Fruit fly (Drosophila melanogaster) whole organism, embryonic: ENCODE data around the gene Nse4.
A peak's percentile ranks its signal among the peaks of the same experiment; 100 is the strongest.

Source experiments
- CG11456 ChIP-seq: fragments of 200-800 bp; sonication (Bioruptor generic); IDR thresholded peaks from 3 replicates; pipeline ENCODE4 v1.3.6; 2022; ENCODE audit warnings: missing biosample characterization, missing genetic modification characterization
- CG12104 ChIP-seq: fragments of 200-800 bp; sonication (Bioruptor generic); optimal IDR thresholded peaks from 3 replicates; lab custom pipeline; 2016; ENCODE audit warnings: missing biosample characterization, missing genetic modification characterization
- CG12391 ChIP-seq: fragments of 200-800 bp; sonication (Bioruptor generic); optimal IDR thresholded peaks from 3 replicates; lab custom pipeline; 2018; ENCODE audit warnings: missing biosample characterization, mild to moderate bottlenecking, missing genetic modification characterization, moderate library complexity
- CG12659 ChIP-seq: fragments of 200-800 bp; sonication (Bioruptor generic); optimal IDR thresholded peaks from 3 replicates; lab custom pipeline; 2017; ENCODE audit warnings: mild to moderate bottlenecking, missing biosample characterization, missing genetic modification reagents, missing genetic modification characterization
- CG15073 ChIP-seq: fragments of 200-800 bp; sonication (Bioruptor generic); optimal IDR thresholded peaks from 2 replicates; lab custom pipeline; 2016; ENCODE audit warnings: missing biosample characterization, missing genetic modification characterization
- CG1529 ChIP-seq: fragments of 200-800 bp; sonication (Bioruptor generic); optimal IDR thresholded peaks from 3 replicates; lab custom pipeline; 2018; ENCODE audit warnings: missing biosample characterization, missing genetic modification characterization
- CG15601 ChIP-seq: fragments of 200-800 bp; sonication (Bioruptor generic); optimal IDR thresholded peaks from 3 replicates; lab custom pipeline; 2019; ENCODE audit warnings: missing biosample characterization, mild to moderate bottlenecking, missing genetic modification characterization, moderate library complexity
- CG16779 ChIP-seq: fragments of 200-800 bp; sonication (Bioruptor generic); IDR thresholded peaks from 2 replicates; pipeline ENCODE4 v1.3.6; 2022; ENCODE audit warnings: missing biosample characterization, missing genetic modification characterization
- CG2875 ChIP-seq: fragments of 200-800 bp; sonication (Bioruptor generic); optimal IDR thresholded peaks from 2 replicates; lab custom pipeline; 2017; ENCODE audit warnings: missing biosample characterization, mild to moderate bottlenecking, missing genetic modification characterization, missing genetic modification reagents
- CG32532 ChIP-seq: fragments of 200-800 bp; sonication (Bioruptor generic); IDR thresholded peaks from 2 replicates; pipeline ENCODE4 v1.3.6; 2022; ENCODE audit warnings: missing biosample characterization, missing genetic modification characterization
- CG33557 ChIP-seq: fragments of 200-800 bp; sonication (Bioruptor generic); optimal IDR thresholded peaks from 2 replicates; lab custom pipeline; 2019; ENCODE audit warnings: missing biosample characterization, mild to moderate bottlenecking, missing genetic modification characterization, moderate library complexity
- CG42726 ChIP-seq: fragments of 200-800 bp; sonication (Bioruptor generic); IDR thresholded peaks from 2 replicates; pipeline ENCODE4 v1.3.6; 2022; ENCODE audit warnings: missing biosample characterization, missing genetic modification characterization; ENCODE audit not compliant: partially characterized antibody
- CG4730 ChIP-seq: fragments of 200-800 bp; sonication (Bioruptor generic); IDR thresholded peaks from 2 replicates; pipeline ENCODE4 v1.3.6; 2022; ENCODE audit warnings: missing biosample characterization, missing genetic modification characterization
- CG4820 ChIP-seq: fragments of 200-800 bp; sonication (Bioruptor generic); optimal IDR thresholded peaks from 3 replicates; lab custom pipeline; 2016; ENCODE audit warnings: missing biosample characterization, missing genetic modification characterization
- CG6654 ChIP-seq: fragments of 200-800 bp; sonication (Bioruptor generic); optimal IDR thresholded peaks from 2 replicates; lab custom pipeline; 2017; ENCODE audit warnings: missing biosample characterization, mild to moderate bottlenecking, missing genetic modification characterization
- CG7745 ChIP-seq: fragments of 200-800 bp; sonication (Bioruptor generic); optimal IDR thresholded peaks from 2 replicates; lab custom pipeline; 2018; ENCODE audit warnings: missing biosample characterization, mild to moderate bottlenecking, missing genetic modification characterization, moderate library complexity
- CG8359 ChIP-seq: fragments of 200-800 bp; sonication (Bioruptor generic); optimal IDR thresholded peaks from 2 replicates; lab custom pipeline; 2017; ENCODE audit warnings: missing biosample characterization, mild to moderate bottlenecking, missing genetic modification characterization, borderline replicate concordance
- CG8478 ChIP-seq: fragments of >200 bp; optimal IDR thresholded peaks from 2 replicates; lab custom pipeline; 2018
- D19B ChIP-seq: fragments of 200-800 bp; sonication (Bioruptor generic); optimal IDR thresholded peaks from 2 replicates; lab custom pipeline; 2017; ENCODE audit warnings: missing biosample characterization, mild to moderate bottlenecking, missing genetic modification characterization
- Doc2 ChIP-seq: fragments of 200-800 bp; sonication (Bioruptor generic); IDR thresholded peaks from 2 replicates; pipeline ENCODE4 v1.3.6; 2022; ENCODE audit warnings: missing biosample characterization, missing genetic modification characterization
- Doc3 ChIP-seq: fragments of 200-800 bp; sonication (Bioruptor generic); IDR thresholded peaks from 3 replicates; pipeline ENCODE4 v1.3.6; 2022; ENCODE audit warnings: missing biosample characterization, missing genetic modification characterization; ENCODE audit not compliant: partially characterized antibody
- Drgx ChIP-seq: fragments of 200-800 bp; sonication (Bioruptor generic); IDR thresholded peaks from 2 replicates; pipeline ENCODE4 v1.3.6; 2022; ENCODE audit warnings: missing biosample characterization, missing genetic modification characterization
- Ets97D ChIP-seq: fragments of 200-800 bp; sonication (Bioruptor generic); optimal IDR thresholded peaks from 3 replicates; lab custom pipeline; 2016; ENCODE audit warnings: missing biosample characterization, missing genetic modification characterization
- HmgZ ChIP-seq: fragments of 200-800 bp; sonication (Bioruptor generic); optimal IDR thresholded peaks from 2 replicates; lab custom pipeline; 2018; ENCODE audit warnings: missing biosample characterization, mild to moderate bottlenecking, missing genetic modification characterization
- Hr78 ChIP-seq, 2 experiments: fragments of 200-800 bp in 1 of 2; fragments of >200 bp in 1 of 2; sonication (Bioruptor generic) in 1 of 2; optimal IDR thresholded peaks; 2 replicates each; lab custom pipeline; 2017 to 2019; ENCODE audit warnings: missing biosample characterization in 2 of 2, missing genetic modification characterization in 2 of 2, mild to moderate bottlenecking in 1 of 2, moderate library complexity in 1 of 2
- Med ChIP-seq: fragments of 200-800 bp; sonication (Bioruptor generic); peaks from one replicate; lab custom pipeline; 2016; ENCODE audit warnings: missing biosample characterization, missing genetic modification characterization, mild to moderate bottlenecking, inconsistent platforms, moderate library complexity
- Nf-YA ChIP-seq: fragments of 200-800 bp; sonication (Bioruptor generic); IDR thresholded peaks from 2 replicates; pipeline ENCODE4 v1.3.6; 2022; ENCODE audit warnings: missing biosample characterization, missing genetic modification characterization
- YL-1 ChIP-seq: fragments of 200-800 bp; sonication (Bioruptor generic); optimal IDR thresholded peaks from 3 replicates; lab custom pipeline; 2017; ENCODE audit warnings: missing biosample characterization, mild to moderate bottlenecking, missing genetic modification characterization
- ab ChIP-seq: fragments of 200-800 bp; sonication (Bioruptor generic); optimal IDR thresholded peaks from 2 replicates; lab custom pipeline; 2016; ENCODE audit warnings: missing biosample characterization, missing genetic modification characterization
- amos ChIP-seq: fragments of 200-800 bp; sonication (Bioruptor generic); IDR thresholded peaks from 2 replicates; pipeline ENCODE4 v1.3.6; 2022; ENCODE audit warnings: missing biosample characterization, missing genetic modification characterization; ENCODE audit not compliant: partially characterized antibody
- bigmax ChIP-seq: fragments of 200-800 bp; sonication (Bioruptor generic); optimal IDR thresholded peaks from 2 replicates; lab custom pipeline; 2018; ENCODE audit warnings: missing biosample characterization, mild to moderate bottlenecking, missing genetic modification characterization
- cas ChIP-seq: fragments of 200-800 bp; sonication (Bioruptor generic); IDR thresholded peaks from 2 replicates; pipeline ENCODE4 v1.3.6; 2022; ENCODE audit warnings: missing biosample characterization, missing genetic modification characterization
- crol ChIP-seq: fragments of 200-800 bp; sonication (Bioruptor generic); IDR thresholded peaks from 2 replicates; pipeline ENCODE4 v1.3.6; 2022; ENCODE audit warnings: missing biosample characterization, missing genetic modification characterization
- crp ChIP-seq, 2 experiments: fragments of 200-800 bp; sonication (Bioruptor generic); optimal IDR thresholded peaks; 2 replicates in 1 of 2; 3 replicates in 1 of 2; lab custom pipeline; 2017; ENCODE audit warnings: missing biosample characterization in 2 of 2, missing genetic modification characterization in 2 of 2, mild to moderate bottlenecking in 1 of 2, moderate library complexity in 1 of 2
- dpn ChIP-seq, 2 experiments: fragments of 200-800 bp; sonication (Bioruptor generic); optimal IDR thresholded peaks; 3 replicates each; lab custom pipeline; 2016; ENCODE audit warnings: missing biosample characterization in 2 of 2, missing genetic modification characterization in 2 of 2
- ewg ChIP-seq: fragments of 200-800 bp; sonication (Bioruptor generic); optimal IDR thresholded peaks from 3 replicates; lab custom pipeline; 2017; ENCODE audit warnings: mild to moderate bottlenecking, missing biosample characterization, missing genetic modification reagents, missing genetic modification characterization
- fd3F ChIP-seq: fragments of 200-800 bp; sonication (Bioruptor generic); optimal IDR thresholded peaks from 2 replicates; lab custom pipeline; 2018; ENCODE audit warnings: missing biosample characterization, mild to moderate bottlenecking, missing genetic modification characterization, moderate library complexity
- ham ChIP-seq: fragments of 200-800 bp; sonication (Bioruptor generic); IDR thresholded peaks from 2 replicates; pipeline ENCODE4 v1.3.6; 2022; ENCODE audit warnings: missing biosample characterization, missing genetic modification characterization
- hth ChIP-seq: fragments of >200 bp; optimal IDR thresholded peaks from 2 replicates; lab custom pipeline; 2017; ENCODE audit warnings: inconsistent platforms
- ind ChIP-seq: fragments of 200-800 bp; sonication (Bioruptor generic); optimal IDR thresholded peaks from 3 replicates; lab custom pipeline; 2016; ENCODE audit warnings: missing biosample characterization, missing genetic modification characterization
- insv ChIP-seq, 2 experiments: fragments of 200-800 bp; sonication (Bioruptor generic); optimal IDR thresholded peaks; 3 replicates each; lab custom pipeline; 2016 to 2018; ENCODE audit warnings: missing biosample characterization in 2 of 2, missing genetic modification characterization in 2 of 2
- lbe ChIP-seq: fragments of 200-800 bp; sonication (Bioruptor generic); optimal IDR thresholded peaks from 2 replicates; lab custom pipeline; 2016; ENCODE audit warnings: missing biosample characterization, mild to moderate bottlenecking, missing genetic modification characterization
- maf-S ChIP-seq: fragments of 200-800 bp; sonication (Bioruptor generic); optimal IDR thresholded peaks from 2 replicates; lab custom pipeline; 2016; ENCODE audit warnings: missing biosample characterization, missing genetic modification characterization
- mld ChIP-seq: fragments of 200-800 bp; sonication (Bioruptor generic); IDR thresholded peaks from 3 replicates; pipeline ENCODE4 v1.3.6; 2022; ENCODE audit warnings: missing biosample characterization, missing genetic modification characterization; ENCODE audit not compliant: partially characterized antibody
- phol ChIP-seq: fragments of 200-800 bp; sonication (Bioruptor generic); optimal IDR thresholded peaks from 3 replicates; lab custom pipeline; 2018; ENCODE audit warnings: missing biosample characterization, mild to moderate bottlenecking, missing genetic modification characterization, moderate library complexity
- scrt ChIP-seq: fragments of 200-800 bp; sonication (Bioruptor generic); optimal IDR thresholded peaks from 2 replicates; lab custom pipeline; 2018; ENCODE audit warnings: missing biosample characterization, mild to moderate bottlenecking, missing genetic modification characterization, moderate library complexity
- so ChIP-seq: fragments of 200-800 bp; sonication (Bioruptor generic); IDR thresholded peaks from 3 replicates; pipeline ENCODE4 v1.3.6; 2022; ENCODE audit warnings: missing biosample characterization, missing genetic modification characterization
- twi ChIP-seq: fragments of 200-800 bp; optimal IDR thresholded peaks from 2 replicates; lab custom pipeline; 2019; ENCODE audit warnings: missing biosample characterization, mild to moderate bottlenecking, missing genetic modification characterization, moderate library complexity

The Nse4 gene

DNA sequence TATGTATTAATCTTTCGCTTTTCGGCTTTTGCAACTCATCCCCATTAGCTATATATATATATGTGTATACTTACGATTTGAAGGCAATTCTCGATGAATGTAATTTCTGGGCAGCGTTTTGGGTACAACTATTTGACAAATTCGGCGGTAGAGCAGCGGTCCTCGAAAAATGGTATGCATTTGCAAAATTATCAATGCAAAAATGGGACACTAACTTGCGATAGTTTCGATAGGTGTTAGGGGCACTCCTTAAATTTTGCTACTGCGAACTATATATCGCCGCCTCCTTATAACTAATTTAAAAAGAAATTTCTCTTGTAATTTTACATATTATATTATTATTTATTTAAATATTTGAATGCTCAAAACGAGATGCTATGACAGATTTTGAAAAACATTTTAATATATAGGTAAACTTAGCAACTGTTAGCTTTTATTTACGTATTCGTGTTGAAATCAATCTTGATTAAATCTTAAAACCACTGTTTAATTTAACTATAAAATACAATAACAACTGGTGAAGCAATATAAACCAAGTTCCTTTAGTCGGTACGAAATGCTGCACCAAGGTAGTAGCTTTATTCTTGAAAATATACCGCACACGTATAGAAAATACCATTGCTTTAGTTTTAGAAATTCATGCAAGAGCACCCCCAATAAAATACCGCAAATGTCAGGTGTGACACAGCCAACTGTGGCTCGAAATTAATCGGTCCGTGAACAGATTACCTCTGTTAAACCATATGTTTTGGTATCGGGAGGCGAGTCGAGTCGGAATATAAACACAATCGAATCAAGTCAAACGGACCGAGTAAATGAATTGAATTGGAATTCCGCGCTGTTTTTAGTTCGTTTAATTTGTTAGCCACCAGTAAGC lies 25.8 kb upstream of the Nse4 start, which contains the start of the genes CG5355 and Klp31E (continued):
- TF ChIP-seq ab (GFP tag; lab: Kevin White, UChicago) (no peak), CG42726 (GFP tag; lab: Robert Waterston, UW) (no peak), hth (no peak), CG11456 (GFP tag; lab: Robert Waterston, UW) (0 out of 3 replicates have a peak, but pooled peaks have one; percentile 42), CG4730 (GFP tag; lab: Robert Waterston, UW) (no peak), amos (GFP tag; lab: Robert Waterston, UW) (peak; percentile 68; the same call in 1 of the 2 replicates), CG33557 (GFP tag; lab: Kevin White, UChicago) (peak; percentile 76), crp (GFP tag; optimal IDR thresholded peaks at IDR 0.05; lab: Kevin White, UChicago) (peak; percentile 30 to 84), Doc3 (peak; percentile 72), CG12104 (GFP tag; lab: Kevin White, UChicago) (peak; percentile 69), CG1529 (GFP tag; lab: Kevin White, UChicago) (peak; percentile 1), insv (GFP tag; optimal IDR thresholded peaks at IDR 0.05; lab: Kevin White, UChicago) (peak in 1 of 2 experiments; percentile 26), mld (GFP tag; lab: Robert Waterston, UW) (peak; percentile 46; the same call in 1 of the 3 replicates), CG8359 (GFP tag; lab: Kevin White, UChicago) (peak; percentile 14), CG2875 (peak; percentile 12), Drgx (GFP tag; lab: Robert Waterston, UW) (peak; percentile 37), dpn (GFP tag; optimal IDR thresholded peaks at IDR 0.05; lab: Kevin White, UChicago) (peak; percentile 37 to 41), scrt (GFP tag; lab: Kevin White, UChicago) (peak; percentile 63), Hr78 (GFP tag; optimal IDR thresholded peaks at IDR 0.05; lab: Kevin White, UChicago) (no peak), D19B (GFP tag; lab: Kevin White, UChicago) (peak; percentile 38), lbe (GFP tag; lab: Kevin White, UChicago) (no peak), Med (GFP tag; lab: Kevin White, UChicago) (peak; percentile 84), phol (tag; lab: Kevin White, UChicago) (peak; percentile 83), CG15073 (GFP tag; lab: Kevin White, UChicago) (no peak), twi (peak; percentile 69), CG16779 (no peak), CG32532 (GFP tag; lab: Robert Waterston, UW) (peak; percentile 65), YL-1 (peak; percentile 41), ham (GFP tag; lab: Robert Waterston, UW) (no peak), bigmax (GFP tag; lab: Kevin White, UChicago) (no peak), CG8478 (lab: Kevin White, UChicago) (no peak), crol (GFP tag; lab: Robert Waterston, UW) (no peak), so (GFP tag; lab: Robert Waterston, UW) (peak; percentile 70; the same call in 1 of the 3 replicates), Ets97D (GFP tag; lab: Kevin White, UChicago) (peak; percentile 15), maf-S (GFP tag; lab: Kevin White, UChicago) (peak; percentile 56), HmgZ (tag; lab: Kevin White, UChicago) (peak; percentile 25), ind (GFP tag; lab: Kevin White, UChicago) (peak; percentile 55), CG7745 (tag; lab: Kevin White, UChicago) (no peak), Doc2 (GFP tag; lab: Robert Waterston, UW) (no peak), CG12391 (tag; lab: Kevin White, UChicago) (peak; percentile 84), Nf-YA (GFP tag; lab: Robert Waterston, UW) (no peak), fd3F (GFP tag; lab: Kevin White, UChicago) (peak; percentile 64), CG12659 (GFP tag; lab: Kevin White, UChicago) (peak; percentile 83), ewg (GFP tag; lab: Kevin White, UChicago) (peak; percentile 39), CG4820 (GFP tag; lab: Kevin White, UChicago) (peak; percentile 43), cas (no peak), CG6654 (GFP tag; lab: Kevin White, UChicago) (peak; percentile 42), CG15601 (tag; lab: Kevin White, UChicago) (peak; percentile 73)
